Fruit fly (Drosophila melanogaster) whole organism, embryonic: ENCODE results near the gene ast.

ENCODE experiments used
- CG1024 ChIP-seq: fragments of 200-800 bp; sonication (Bioruptor generic); IDR thresholded peaks from 2 replicates; pipeline ENCODE4 v1.3.6; 2022; ENCODE audit warnings: missing biosample characterization, missing genetic modification characterization
- CG10267 ChIP-seq: fragments of 200-800 bp; sonication (Bioruptor generic); optimal IDR thresholded peaks from 2 replicates; lab custom pipeline; 2018; ENCODE audit warnings: missing biosample characterization, mild to moderate bottlenecking, missing genetic modification characterization, moderate library complexity
- CG10565 ChIP-seq: fragments of 200-800 bp; sonication (Bioruptor generic); optimal IDR thresholded peaks from 3 replicates; lab custom pipeline; 2016; ENCODE audit warnings: missing biosample characterization, mild to moderate bottlenecking, missing genetic modification characterization
- CG11695 ChIP-seq: fragments of 200-800 bp; sonication (Bioruptor generic); IDR thresholded peaks from 3 replicates; pipeline ENCODE4 v1.3.6; 2022; ENCODE audit warnings: missing biosample characterization, missing genetic modification characterization
- CG12236 ChIP-seq: fragments of 200-800 bp; sonication (Bioruptor generic); optimal IDR thresholded peaks from 2 replicates; lab custom pipeline; 2016; ENCODE audit warnings: missing biosample characterization, missing genetic modification characterization
- CG13287 ChIP-seq: fragments of 200-800 bp; sonication (Bioruptor generic); IDR thresholded peaks from 2 replicates; pipeline ENCODE4 v1.3.6; 2022; ENCODE audit warnings: missing biosample characterization, missing genetic modification characterization; ENCODE audit not compliant: partially characterized antibody
- CG14667 ChIP-seq: fragments of 200-800 bp; sonication (Bioruptor generic); IDR thresholded peaks from 2 replicates; pipeline ENCODE4 v1.3.6; 2022; ENCODE audit warnings: missing biosample characterization, missing genetic modification characterization
- CG1603 ChIP-seq: fragments of 200-800 bp; sonication (Bioruptor generic); optimal IDR thresholded peaks from 2 replicates; lab custom pipeline; 2019; ENCODE audit warnings: missing biosample characterization, mild to moderate bottlenecking, missing genetic modification characterization, moderate library complexity
- CG17359 ChIP-seq: fragments of 200-800 bp; sonication (Bioruptor generic); optimal IDR thresholded peaks from 3 replicates; lab custom pipeline; 2018; ENCODE audit warnings: missing biosample characterization, mild to moderate bottlenecking, missing genetic modification characterization, moderate library complexity
- CG17568 ChIP-seq: fragments of 200-800 bp; sonication (Bioruptor generic); optimal IDR thresholded peaks from 2 replicates; lab custom pipeline; 2018; ENCODE audit warnings: missing biosample characterization, mild to moderate bottlenecking, missing genetic modification characterization, moderate library complexity
- CG17912 ChIP-seq: fragments of 200-800 bp; sonication (Bioruptor generic); optimal IDR thresholded peaks from 2 replicates; lab custom pipeline; 2018; ENCODE audit warnings: missing biosample characterization, mild to moderate bottlenecking, missing genetic modification characterization
- CG1832 ChIP-seq: fragments of 200-800 bp; sonication (Bioruptor generic); optimal IDR thresholded peaks from 2 replicates; lab custom pipeline; 2017; ENCODE audit warnings: missing biosample characterization, mild to moderate bottlenecking, missing genetic modification characterization, inconsistent platforms
- CG18476 ChIP-seq: fragments of 200-800 bp; sonication (Bioruptor generic); optimal IDR thresholded peaks from 2 replicates; lab custom pipeline; 2016; ENCODE audit warnings: missing biosample characterization, mild to moderate bottlenecking, missing genetic modification characterization
- CG18599 ChIP-seq: fragments of 200-800 bp; sonication (Bioruptor generic); optimal IDR thresholded peaks from 3 replicates; lab custom pipeline; 2017; ENCODE audit warnings: missing biosample characterization, missing genetic modification characterization, mild to moderate bottlenecking, moderate library complexity, missing genetic modification reagents
- CG33213 ChIP-seq: fragments of 200-800 bp; sonication (Bioruptor generic); optimal IDR thresholded peaks from 3 replicates; lab custom pipeline; 2016; ENCODE audit warnings: missing biosample characterization, missing genetic modification characterization
- CG4360 ChIP-seq: fragments of 200-800 bp; sonication (Bioruptor generic); IDR thresholded peaks from 2 replicates; pipeline ENCODE4 v1.3.6; 2022; ENCODE audit warnings: missing biosample characterization, missing genetic modification characterization
- CG43689 ChIP-seq: fragments of 200-800 bp; sonication (Bioruptor generic); IDR thresholded peaks from 2 replicates; pipeline ENCODE4 v1.3.6; 2022; ENCODE audit warnings: missing biosample characterization, missing genetic modification characterization
- CG5245 ChIP-seq: fragments of 200-800 bp; sonication (Bioruptor generic); optimal IDR thresholded peaks from 3 replicates; lab custom pipeline; 2016; ENCODE audit warnings: missing biosample characterization, missing genetic modification characterization
- CG6654 ChIP-seq: fragments of 200-800 bp; sonication (Bioruptor generic); optimal IDR thresholded peaks from 2 replicates; lab custom pipeline; 2017; ENCODE audit warnings: missing biosample characterization, mild to moderate bottlenecking, missing genetic modification characterization
- CG6854 ChIP-seq: fragments of 200-800 bp; sonication (Bioruptor generic); optimal IDR thresholded peaks from 3 replicates; lab custom pipeline; 2017; ENCODE audit warnings: missing biosample characterization, mild to moderate bottlenecking, missing genetic modification characterization
- CG7786 ChIP-seq: fragments of 200-800 bp; sonication (Bioruptor generic); optimal IDR thresholded peaks from 2 replicates; lab custom pipeline; 2016; ENCODE audit warnings: missing biosample characterization, missing genetic modification characterization
- CG8089 ChIP-seq: fragments of 200-800 bp; sonication (Bioruptor generic); optimal IDR thresholded peaks from 3 replicates; lab custom pipeline; 2016; ENCODE audit warnings: missing biosample characterization, missing genetic modification characterization
- CG8765 ChIP-seq: fragments of 200-800 bp; sonication (Bioruptor generic); IDR thresholded peaks from 2 replicates; pipeline ENCODE4 v1.3.6; 2022; ENCODE audit warnings: missing biosample characterization, missing genetic modification characterization
- CG9797 ChIP-seq: fragments of 200-800 bp; sonication (Bioruptor generic); optimal IDR thresholded peaks from 3 replicates; lab custom pipeline; 2018; ENCODE audit warnings: missing biosample characterization, mild to moderate bottlenecking, missing genetic modification characterization
- Doc2 ChIP-seq: fragments of 200-800 bp; sonication (Bioruptor generic); IDR thresholded peaks from 2 replicates; pipeline ENCODE4 v1.3.6; 2022; ENCODE audit warnings: missing biosample characterization, missing genetic modification characterization
- ERR ChIP-seq: fragments of 200-800 bp; sonication (Bioruptor generic); optimal IDR thresholded peaks from 2 replicates; lab custom pipeline; 2016; ENCODE audit warnings: missing biosample characterization, missing genetic modification characterization
- Ets65A ChIP-seq: fragments of 200-800 bp; sonication (Bioruptor generic); peaks from one replicate; lab custom pipeline; 2016; ENCODE audit warnings: missing biosample characterization, missing genetic modification characterization
- Fer2 ChIP-seq: fragments of 200-800 bp; sonication (Bioruptor generic); optimal IDR thresholded peaks from 2 replicates; lab custom pipeline; 2018; ENCODE audit warnings: missing biosample characterization, mild to moderate bottlenecking, missing genetic modification characterization, moderate library complexity
- Gsc ChIP-seq: fragments of 200-800 bp; sonication (Bioruptor generic); IDR thresholded peaks from 2 replicates; pipeline ENCODE4 v1.3.6; 2022; ENCODE audit warnings: missing biosample characterization, missing genetic modification characterization
- Hr78 ChIP-seq, 2 experiments: fragments of 200-800 bp in 1 of 2; fragments of >200 bp in 1 of 2; sonication (Bioruptor generic) in 1 of 2; optimal IDR thresholded peaks; 2 replicates each; lab custom pipeline; 2017 to 2019; ENCODE audit warnings: missing biosample characterization in 2 of 2, missing genetic modification characterization in 2 of 2, mild to moderate bottlenecking in 1 of 2, moderate library complexity in 1 of 2
- Lpt ChIP-seq: fragments of >200 bp; optimal IDR thresholded peaks from 2 replicates; lab custom pipeline; 2018; ENCODE audit warnings: missing biosample characterization, missing genetic modification characterization
- Mes4 ChIP-seq: fragments of 200-800 bp; sonication (Bioruptor generic); optimal IDR thresholded peaks from 2 replicates; lab custom pipeline; 2016; ENCODE audit warnings: missing biosample characterization, missing genetic modification characterization
- NFAT ChIP-seq: fragments of 200-800 bp; sonication (Bioruptor generic); IDR thresholded peaks from 2 replicates; pipeline ENCODE4 v1.3.6; 2022; ENCODE audit warnings: missing biosample characterization, missing genetic modification characterization
- Spps ChIP-seq: fragments of 200-800 bp; sonication (Bioruptor generic); optimal IDR thresholded peaks from 2 replicates; lab custom pipeline; 2018; ENCODE audit warnings: missing biosample characterization, mild to moderate bottlenecking, missing genetic modification characterization
- aop ChIP-seq: fragments of 200-800 bp; sonication (Bioruptor generic); IDR thresholded peaks from 2 replicates; pipeline ENCODE4 v1.3.6; 2022; ENCODE audit warnings: missing biosample characterization, missing genetic modification characterization
- bab2 ChIP-seq: fragments of 200-800 bp; sonication (Bioruptor generic); optimal IDR thresholded peaks from 2 replicates; lab custom pipeline; 2016; ENCODE audit warnings: missing biosample characterization, missing genetic modification characterization
- cad ChIP-seq: fragments of >200 bp; optimal IDR thresholded peaks from 2 replicates; lab custom pipeline; 2017; ENCODE audit warnings: missing biosample characterization, missing genetic modification characterization
- dysf ChIP-seq: fragments of 200-800 bp; sonication (Bioruptor generic); IDR thresholded peaks from 3 replicates; pipeline ENCODE4 v1.3.6; 2022; ENCODE audit warnings: missing biosample characterization, missing genetic modification characterization
- fd3F ChIP-seq: fragments of 200-800 bp; sonication (Bioruptor generic); optimal IDR thresholded peaks from 2 replicates; lab custom pipeline; 2018; ENCODE audit warnings: missing biosample characterization, mild to moderate bottlenecking, missing genetic modification characterization, moderate library complexity
- fru ChIP-seq: fragments of >200 bp; optimal IDR thresholded peaks from 2 replicates; lab custom pipeline; 2017
- gro ChIP-seq: fragments of 200-800 bp; sonication (Bioruptor generic); optimal IDR thresholded peaks from 2 replicates; lab custom pipeline; 2016; ENCODE audit warnings: missing biosample characterization, missing genetic modification characterization
- gsb ChIP-seq: fragments of 200-800 bp; sonication (Bioruptor generic); IDR thresholded peaks from 2 replicates; pipeline ENCODE4 v1.3.6; 2022; ENCODE audit warnings: missing biosample characterization, missing genetic modification characterization
- insv ChIP-seq, 2 experiments: fragments of 200-800 bp; sonication (Bioruptor generic); optimal IDR thresholded peaks; 3 replicates each; lab custom pipeline; 2016 to 2018; ENCODE audit warnings: missing biosample characterization in 2 of 2, missing genetic modification characterization in 2 of 2
- nerfin-2 ChIP-seq: fragments of 200-800 bp; sonication (Bioruptor generic); IDR thresholded peaks from 2 replicates; pipeline ENCODE4 v1.3.6; 2022; ENCODE audit warnings: missing biosample characterization, missing genetic modification characterization; ENCODE audit not compliant: partially characterized antibody
- peb ChIP-seq: fragments of 200-800 bp; sonication (Bioruptor generic); IDR thresholded peaks from 2 replicates; pipeline ENCODE4 v1.3.6; 2022; ENCODE audit warnings: missing biosample characterization, missing genetic modification characterization
- sens-2 ChIP-seq: fragments of 200-800 bp; sonication (Bioruptor generic); IDR thresholded peaks from 2 replicates; pipeline ENCODE4 v1.3.6; 2022; ENCODE audit warnings: missing biosample characterization, missing genetic modification characterization
- slbo ChIP-seq: fragments of 200-800 bp; sonication (Bioruptor generic); IDR thresholded peaks from 2 replicates; pipeline ENCODE4 v1.3.6; 2022; ENCODE audit warnings: missing biosample characterization, missing genetic modification characterization
- sr ChIP-seq: fragments of 200-800 bp; sonication (Bioruptor generic); IDR thresholded peaks from 3 replicates; pipeline ENCODE4 v1.3.6; 2022; ENCODE audit warnings: missing biosample characterization, missing genetic modification characterization
- tup ChIP-seq: fragments of 200-800 bp; sonication (Bioruptor generic); optimal IDR thresholded peaks from 2 replicates; lab custom pipeline; 2016; ENCODE audit warnings: missing biosample characterization, mild to moderate bottlenecking, missing genetic modification characterization, moderate library complexity
- vfl ChIP-seq: fragments of 200-800 bp; sonication (Bioruptor generic); optimal IDR thresholded peaks from 2 replicates; lab custom pipeline; 2016; ENCODE audit warnings: missing biosample characterization, missing genetic modification characterization
- zfh2 ChIP-seq: fragments of 200-800 bp; sonication (Bioruptor generic); optimal IDR thresholded peaks from 2 replicates; lab custom pipeline; 2016; ENCODE audit warnings: missing biosample characterization, missing genetic modification characterization

Gene ast

DNA sequence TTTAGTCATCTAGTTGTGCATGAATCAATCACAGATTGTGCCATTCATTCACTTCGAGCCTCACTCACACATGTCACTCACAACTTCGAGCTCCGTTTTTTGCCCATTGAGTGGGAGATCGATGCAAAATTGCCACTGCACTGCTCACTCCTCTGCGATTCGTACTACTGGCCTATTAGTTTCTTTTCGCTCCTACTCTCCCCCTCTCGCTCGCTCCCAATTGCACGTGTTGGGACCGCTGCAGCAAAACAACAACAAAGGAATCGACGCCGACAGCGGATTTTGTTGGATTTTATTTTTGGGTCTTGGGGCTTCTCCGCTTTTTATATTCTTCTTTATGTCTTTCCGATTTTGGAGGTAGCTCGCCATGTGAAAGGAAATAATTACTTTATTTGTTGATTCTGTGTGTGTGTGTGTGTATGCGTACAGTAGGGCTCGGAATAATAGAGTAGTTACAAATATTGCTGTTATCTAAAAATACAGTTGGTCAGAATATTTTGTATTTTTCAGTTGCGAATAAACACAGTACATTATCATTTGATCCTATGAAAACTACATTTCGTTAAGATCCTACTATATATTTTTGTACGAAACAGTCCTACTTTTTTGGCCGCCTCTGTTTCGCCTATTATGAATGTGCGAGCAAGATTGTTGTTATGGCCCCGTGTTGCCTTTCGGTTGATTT is 3.4 kb upstream of the ast start (continued):
- peak; percentile 66 for TF ChIP-seq CG14667 (GFP tag; lab: Robert Waterston, UW)
- peak; percentile 76 for TF ChIP-seq CG11695 (GFP tag; lab: Robert Waterston, UW)
- TF ChIP-seq ERR (GFP tag; lab: Kevin White, UChicago), result no peak
- TF ChIP-seq CG33213 (GFP tag; lab: Kevin White, UChicago), result peak; percentile 42
- TF ChIP-seq CG7786 (GFP tag; lab: Kevin White, UChicago), result peak; percentile 50
- no peak for TF ChIP-seq nerfin-2 (GFP tag; lab: Robert Waterston, UW)
- peak; percentile 38 for TF ChIP-seq CG18476 (GFP tag; lab: Kevin White, UChicago)
- TF ChIP-seq Fer2 (tag; lab: Kevin White, UChicago), result no peak
- peak; percentile 19 for TF ChIP-seq fd3F (GFP tag; lab: Kevin White, UChicago)
- TF ChIP-seq aop (GFP tag; lab: Robert Waterston, UW), result peak; percentile 41; the same call in 1 of the 2 replicates
- peak; percentile 82 for TF ChIP-seq CG10267
- peak; percentile 96 for TF ChIP-seq CG1603 (tag; lab: Kevin White, UChicago)
- TF ChIP-seq CG5245, result peak; percentile 72
- TF ChIP-seq NFAT (GFP tag; lab: Robert Waterston, UW), result no peak
- peak; percentile 40; the same call in 1 of the 2 replicates for TF ChIP-seq CG1024 (GFP tag; lab: Robert Waterston, UW)
- TF ChIP-seq CG17359 (tag; lab: Kevin White, UChicago), result peak; percentile 86
- no peak for TF ChIP-seq sr (GFP tag; lab: Robert Waterston, UW)
- TF ChIP-seq sens-2 (GFP tag; lab: Robert Waterston, UW), result peak; percentile 51; the same call in 1 of the 2 replicates
- no peak for TF ChIP-seq tup (GFP tag; lab: Kevin White, UChicago)
- TF ChIP-seq Doc2, result no peak
- no peak for TF ChIP-seq cad (GFP tag; lab: Kevin White, UChicago)
- peak; percentile 35; the same call in 1 of the 2 replicates for TF ChIP-seq gsb (GFP tag; lab: Robert Waterston, UW)
- no peak for TF ChIP-seq CG9797
- TF ChIP-seq fru, result no peak
- peak; percentile 25 for TF ChIP-seq CG6854 (GFP tag; lab: Kevin White, UChicago)
- peak; percentile 61 for TF ChIP-seq CG6654 (GFP tag; lab: Kevin White, UChicago)
- peak; percentile 84 for TF ChIP-seq CG18599 (GFP tag; lab: Kevin White, UChicago)
- peak; percentile 38; the same call in 1 of the 2 replicates for TF ChIP-seq Gsc
- TF ChIP-seq zfh2 (GFP tag; lab: Kevin White, UChicago), result peak; percentile 6
- TF ChIP-seq peb (GFP tag; lab: Robert Waterston, UW), result peak; percentile 66; the same call in 1 of the 2 replicates
- no peak for TF ChIP-seq CG10565 (GFP tag; lab: Kevin White, UChicago)
- peak; percentile 37 for TF ChIP-seq CG1832 (GFP tag; lab: Kevin White, UChicago)
- TF ChIP-seq gro, result no peak
- peak; percentile 71 for TF ChIP-seq CG12236 (GFP tag; lab: Kevin White, UChicago)
- TF ChIP-seq insv (GFP tag; optimal IDR thresholded peaks at IDR 0.05; lab: Kevin White, UChicago), result no peak
- no peak for TF ChIP-seq CG17912 (GFP tag; lab: Kevin White, UChicago)
- TF ChIP-seq CG8089 (GFP tag; lab: Kevin White, UChicago), result peak; percentile 60
- no peak for TF ChIP-seq CG43689
- peak; percentile 89 for TF ChIP-seq Ets65A
- peak; percentile 70 for TF ChIP-seq CG17568
- TF ChIP-seq dysf (GFP tag; lab: Robert Waterston, UW), result peak; percentile 82
- TF ChIP-seq Lpt (GFP tag; lab: Kevin White, UChicago), result no peak
- peak; percentile 79 for TF ChIP-seq CG4360
- no peak; the same call in 1 of the 2 replicates for TF ChIP-seq CG8765 (GFP tag; lab: Robert Waterston, UW)
- TF ChIP-seq CG13287, result no peak
- no peak for TF ChIP-seq vfl (GFP tag; lab: Kevin White, UChicago)
- peak; percentile 66 for TF ChIP-seq slbo (GFP tag; lab: Robert Waterston, UW)
- TF ChIP-seq Spps (tag; lab: Kevin White, UChicago), result peak; percentile 84
- TF ChIP-seq Mes4 (GFP tag; lab: Kevin White, UChicago), result peak; percentile 78
- peak; percentile 78 for TF ChIP-seq bab2
- peak in 1 of 2 experiments; percentile 74 for TF ChIP-seq Hr78 (GFP tag; optimal IDR thresholded peaks at IDR 0.05; lab: Kevin White, UChicago)
